Worm (Caenorhabditis elegans): Measurements from ENCODE around the gene cfp-1.

DNA sequence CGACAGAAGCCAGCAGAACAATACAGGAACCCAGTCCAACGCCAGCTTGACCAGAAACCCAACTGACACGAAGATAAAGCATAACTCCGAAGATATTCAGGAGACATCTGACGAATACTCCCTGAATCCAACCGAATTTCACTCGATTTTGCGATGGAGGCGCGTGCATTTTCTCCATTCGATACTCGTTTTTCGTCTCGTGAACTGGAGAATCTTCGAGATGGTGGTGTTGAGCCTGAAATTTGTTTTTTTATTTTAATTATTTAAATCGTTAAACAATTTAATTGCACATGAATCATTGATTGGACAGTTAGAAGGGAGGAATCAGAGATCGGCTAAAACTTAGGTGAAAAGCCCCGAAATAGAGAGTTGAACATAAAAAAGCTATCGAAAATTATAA is 37.1 kb downstream of the cfp-1 start:
- no peak for TF ChIP-seq R02D3.7 (tag; optimal IDR thresholded peaks at IDR 0.05)
- no peak for TF ChIP-seq ztf-11 (tag; optimal IDR thresholded peaks at IDR 0.05)
- TF ChIP-seq nhr-237 (tag; optimal IDR thresholded peaks at IDR 0.05), result no peak
- TF ChIP-seq madf-9 (GFP tag; conservative IDR thresholded peaks at IDR 0.05), result no peak
- no peak for TF ChIP-seq aha-1 (tag)
- no peak for TF ChIP-seq Y105C5A.15 (GFP tag; IDR thresholded peaks at IDR 0.05)
- TF ChIP-seq lin-13 (GFP tag; optimal IDR thresholded peaks at IDR 0.05), result no peak
- TF ChIP-seq mxl-2 (GFP tag; conservative IDR thresholded peaks at IDR 0.05), result no peak
- TF ChIP-seq unc-130 (GFP tag; optimal IDR thresholded peaks at IDR 0.05), result no peak
- TF ChIP-seq fkh-10 (GFP tag; optimal IDR thresholded peaks at IDR 0.05), result no peak
- TF ChIP-seq hif-1 (tag; optimal IDR thresholded peaks at IDR 0.05), result no peak
- no peak for TF ChIP-seq mdl-1 (tag; optimal IDR thresholded peaks at IDR 0.05)

All from whole organism, L4 larva.